Fruit fly (Drosophila melanogaster) whole organism, embryonic: ENCODE data around the gene CG5355.

Source experiments
- Ada2b ChIP-seq: fragments of 200-800 bp; sonication (Bioruptor generic); IDR thresholded peaks from 2 replicates; pipeline ENCODE4 v1.3.6; 2022; ENCODE audit warnings: missing biosample characterization, missing genetic modification characterization
- Asciz ChIP-seq: fragments of 200-800 bp; sonication (Bioruptor generic); optimal IDR thresholded peaks from 2 replicates; lab custom pipeline; 2017; ENCODE audit warnings: missing biosample characterization, mild to moderate bottlenecking, missing genetic modification characterization, missing genetic modification reagents
- B-H2 ChIP-seq: fragments of 200-800 bp; sonication (Bioruptor generic); optimal IDR thresholded peaks from 2 replicates; lab custom pipeline; 2018; ENCODE audit warnings: missing biosample characterization, mild to moderate bottlenecking, missing genetic modification characterization
- Bgb ChIP-seq: fragments of 200-800 bp; sonication (Bioruptor generic); IDR thresholded peaks from 2 replicates; pipeline ENCODE4 v1.3.6; 2022; ENCODE audit warnings: missing biosample characterization, missing genetic modification characterization; ENCODE audit not compliant: partially characterized antibody
- Bteb2 ChIP-seq: fragments of 200-800 bp; sonication (Bioruptor generic); optimal IDR thresholded peaks from 2 replicates; lab custom pipeline; 2016; ENCODE audit warnings: missing biosample characterization, missing genetic modification characterization
- C15 ChIP-seq: fragments of 200-800 bp; sonication (Bioruptor generic); IDR thresholded peaks from 3 replicates; pipeline ENCODE4 v1.3.6; 2022; ENCODE audit warnings: missing biosample characterization, missing genetic modification characterization
- CG11723 ChIP-seq: fragments of 200-800 bp; sonication (Bioruptor generic); optimal IDR thresholded peaks from 2 replicates; lab custom pipeline; 2017; ENCODE audit warnings: missing biosample characterization, mild to moderate bottlenecking, missing genetic modification characterization
- CG12942 ChIP-seq: fragments of 200-800 bp; sonication (Bioruptor generic); optimal IDR thresholded peaks from 3 replicates; lab custom pipeline; 2016; ENCODE audit warnings: missing biosample characterization, missing genetic modification characterization
- CG13424 ChIP-seq: fragments of 200-800 bp; sonication (Bioruptor generic); optimal IDR thresholded peaks from 2 replicates; lab custom pipeline; 2019; ENCODE audit warnings: missing biosample characterization, mild to moderate bottlenecking, missing genetic modification characterization, moderate library complexity
- CG14050 ChIP-seq: fragments of 200-800 bp; sonication (Bioruptor generic); IDR thresholded peaks from 3 replicates; pipeline ENCODE4 v1.3.6; 2022; ENCODE audit warnings: missing biosample characterization, missing genetic modification characterization
- CG14441 ChIP-seq: fragments of 200-800 bp; sonication (Bioruptor generic); IDR thresholded peaks from 2 replicates; pipeline ENCODE4 v1.3.6; 2022; ENCODE audit warnings: missing biosample characterization, missing genetic modification characterization
- CG15601 ChIP-seq: fragments of 200-800 bp; sonication (Bioruptor generic); optimal IDR thresholded peaks from 3 replicates; lab custom pipeline; 2019; ENCODE audit warnings: missing biosample characterization, mild to moderate bottlenecking, missing genetic modification characterization, moderate library complexity
- CG16813 ChIP-seq: fragments of 200-800 bp; sonication (Bioruptor generic); IDR thresholded peaks from 3 replicates; pipeline ENCODE4 v1.3.6; 2022; ENCODE audit warnings: missing biosample characterization, missing genetic modification characterization; ENCODE audit not compliant: partially characterized antibody
- CG17359 ChIP-seq: fragments of 200-800 bp; sonication (Bioruptor generic); optimal IDR thresholded peaks from 3 replicates; lab custom pipeline; 2018; ENCODE audit warnings: missing biosample characterization, mild to moderate bottlenecking, missing genetic modification characterization, moderate library complexity
- CG34224 ChIP-seq: fragments of 200-800 bp; sonication (Bioruptor generic); IDR thresholded peaks from 3 replicates; pipeline ENCODE4 v1.3.6; 2022; ENCODE audit warnings: missing biosample characterization, missing genetic modification characterization; ENCODE audit not compliant: partially characterized antibody
- CG4328 ChIP-seq: fragments of 200-800 bp; sonication (Bioruptor generic); optimal IDR thresholded peaks from 3 replicates; lab custom pipeline; 2017; ENCODE audit warnings: missing biosample characterization, missing genetic modification reagents, missing genetic modification characterization
- CG4617 ChIP-seq: fragments of 200-800 bp; sonication (Bioruptor generic); optimal IDR thresholded peaks from 3 replicates; lab custom pipeline; 2016; ENCODE audit warnings: missing biosample characterization, missing genetic modification characterization, borderline replicate concordance
- CG7556 ChIP-seq: fragments of 200-800 bp; sonication (Bioruptor generic); optimal IDR thresholded peaks from 2 replicates; lab custom pipeline; 2017; ENCODE audit warnings: missing biosample characterization, mild to moderate bottlenecking, missing genetic modification characterization
- CG7745 ChIP-seq: fragments of 200-800 bp; sonication (Bioruptor generic); optimal IDR thresholded peaks from 2 replicates; lab custom pipeline; 2018; ENCODE audit warnings: missing biosample characterization, mild to moderate bottlenecking, missing genetic modification characterization, moderate library complexity
- CG8388 ChIP-seq: fragments of 200-800 bp; sonication (Bioruptor generic); optimal IDR thresholded peaks from 2 replicates; lab custom pipeline; 2019; ENCODE audit warnings: missing biosample characterization, mild to moderate bottlenecking, missing genetic modification characterization, moderate library complexity
- CG8478 ChIP-seq: fragments of >200 bp; optimal IDR thresholded peaks from 2 replicates; lab custom pipeline; 2018
- CG9215 ChIP-seq: fragments of 200-800 bp; sonication (Bioruptor generic); IDR thresholded peaks from 2 replicates; pipeline ENCODE4 v1.3.6; 2022; ENCODE audit warnings: missing biosample characterization, missing genetic modification characterization
- Dp ChIP-seq: fragments of 200-800 bp; sonication (Bioruptor generic); optimal IDR thresholded peaks from 2 replicates; lab custom pipeline; 2018; ENCODE audit warnings: missing biosample characterization, mild to moderate bottlenecking, missing genetic modification characterization, moderate library complexity
- Fer1 ChIP-seq: fragments of 200-800 bp; sonication (Bioruptor generic); optimal IDR thresholded peaks from 2 replicates; lab custom pipeline; 2017; ENCODE audit warnings: missing biosample characterization, mild to moderate bottlenecking, missing genetic modification characterization
- HLH3B ChIP-seq: fragments of 200-800 bp; sonication (Bioruptor generic); IDR thresholded peaks from 2 replicates; pipeline ENCODE4 v1.3.6; 2022; ENCODE audit warnings: missing biosample characterization, missing genetic modification characterization
- Meics ChIP-seq: fragments of 200-800 bp; sonication (Bioruptor generic); optimal IDR thresholded peaks from 2 replicates; lab custom pipeline; 2017; ENCODE audit warnings: missing biosample characterization, mild to moderate bottlenecking, missing genetic modification characterization
- Myb ChIP-seq: fragments of 200-800 bp; sonication (Bioruptor generic); optimal IDR thresholded peaks from 2 replicates; lab custom pipeline; 2016; ENCODE audit warnings: missing biosample characterization, missing genetic modification characterization
- Nf-YA ChIP-seq: fragments of 200-800 bp; sonication (Bioruptor generic); IDR thresholded peaks from 2 replicates; pipeline ENCODE4 v1.3.6; 2022; ENCODE audit warnings: missing biosample characterization, missing genetic modification characterization
- Six4 ChIP-seq: fragments of 200-800 bp; sonication (Bioruptor generic); optimal IDR thresholded peaks from 2 replicates; lab custom pipeline; 2016; ENCODE audit warnings: missing biosample characterization, missing genetic modification characterization
- Xrp1 ChIP-seq: fragments of 200-800 bp; sonication (Bioruptor generic); IDR thresholded peaks from 2 replicates; pipeline ENCODE4 v1.3.6; 2022; ENCODE audit warnings: missing biosample characterization, missing genetic modification characterization
- ac ChIP-seq: fragments of 200-800 bp; sonication (Bioruptor generic); optimal IDR thresholded peaks from 3 replicates; lab custom pipeline; 2017; ENCODE audit warnings: missing biosample characterization, mild to moderate bottlenecking, missing genetic modification characterization
- dmrt99B ChIP-seq: fragments of 200-800 bp; sonication (Bioruptor generic); optimal IDR thresholded peaks from 2 replicates; lab custom pipeline; 2018; ENCODE audit warnings: missing biosample characterization, mild to moderate bottlenecking, missing genetic modification characterization, moderate library complexity
- dpn ChIP-seq, 2 experiments: fragments of 200-800 bp; sonication (Bioruptor generic); optimal IDR thresholded peaks; 3 replicates each; lab custom pipeline; 2016; ENCODE audit warnings: missing biosample characterization in 2 of 2, missing genetic modification characterization in 2 of 2
- ems ChIP-seq: fragments of 200-800 bp; sonication (Bioruptor generic); optimal IDR thresholded peaks from 3 replicates; lab custom pipeline; 2016; ENCODE audit warnings: missing biosample characterization, missing genetic modification characterization
- en ChIP-seq: fragments of 200-800 bp; sonication (Bioruptor generic); optimal IDR thresholded peaks from 2 replicates; lab custom pipeline; 2016; ENCODE audit warnings: missing biosample characterization, missing genetic modification characterization
- ftz-f1 ChIP-seq: fragments of 200-800 bp; sonication (Bioruptor generic); optimal IDR thresholded peaks from 2 replicates; lab custom pipeline; 2016; ENCODE audit warnings: missing biosample characterization, missing genetic modification characterization
- gem ChIP-seq: fragments of 200-800 bp; sonication (Bioruptor generic); optimal IDR thresholded peaks from 2 replicates; lab custom pipeline; 2019; ENCODE audit warnings: missing biosample characterization, mild to moderate bottlenecking, missing genetic modification characterization, moderate library complexity
- gro ChIP-seq: fragments of 200-800 bp; sonication (Bioruptor generic); optimal IDR thresholded peaks from 2 replicates; lab custom pipeline; 2016; ENCODE audit warnings: missing biosample characterization, missing genetic modification characterization
- lbe ChIP-seq: fragments of 200-800 bp; sonication (Bioruptor generic); optimal IDR thresholded peaks from 2 replicates; lab custom pipeline; 2016; ENCODE audit warnings: missing biosample characterization, mild to moderate bottlenecking, missing genetic modification characterization
- lola ChIP-seq, 3 experiments: fragments of >200 bp in 2 of 3; fragments of 200-800 bp in 1 of 3; sonication (Bioruptor generic) in 1 of 3; optimal IDR thresholded peaks; 2 replicates each; lab custom pipeline; 2017 to 2019; ENCODE audit warnings: missing biosample characterization in 3 of 3, missing genetic modification characterization in 3 of 3, mild to moderate bottlenecking in 1 of 3, moderate library complexity in 1 of 3
- pzg ChIP-seq: fragments of 200-800 bp; sonication (Bioruptor generic); optimal IDR thresholded peaks from 3 replicates; lab custom pipeline; 2018; ENCODE audit warnings: missing biosample characterization, mild to moderate bottlenecking, missing genetic modification characterization, moderate library complexity
- repo ChIP-seq: fragments of 200-800 bp; sonication (Bioruptor generic); optimal IDR thresholded peaks from 2 replicates; lab custom pipeline; 2016; ENCODE audit warnings: missing biosample characterization, missing genetic modification characterization
- ro ChIP-seq: fragments of 200-800 bp; sonication (Bioruptor generic); IDR thresholded peaks from 2 replicates; pipeline ENCODE4 v1.3.6; 2022; ENCODE audit warnings: missing biosample characterization, missing genetic modification characterization
- row ChIP-seq: fragments of 200-800 bp; sonication (Bioruptor generic); IDR thresholded peaks from 3 replicates; pipeline ENCODE4 v1.3.6; 2022; ENCODE audit warnings: missing biosample characterization, missing genetic modification characterization
- slou ChIP-seq: fragments of 200-800 bp; sonication (Bioruptor generic); optimal IDR thresholded peaks from 3 replicates; lab custom pipeline; 2016; ENCODE audit warnings: missing biosample characterization, missing genetic modification characterization
- sqz ChIP-seq: fragments of 200-800 bp; sonication (Bioruptor generic); optimal IDR thresholded peaks from 3 replicates; lab custom pipeline; 2018; ENCODE audit warnings: missing biosample characterization, mild to moderate bottlenecking, missing genetic modification characterization
- ssp ChIP-seq: fragments of 200-800 bp; sonication (Bioruptor generic); IDR thresholded peaks from 2 replicates; pipeline ENCODE4 v1.3.6; 2022; ENCODE audit warnings: missing biosample characterization, missing genetic modification characterization
- vnd ChIP-seq: fragments of 200-800 bp; sonication (Bioruptor generic); IDR thresholded peaks from 3 replicates; pipeline ENCODE4 v1.3.6; 2022; ENCODE audit warnings: missing biosample characterization, missing genetic modification characterization; ENCODE audit not compliant: partially characterized antibody
- vvl ChIP-seq: fragments of 200-800 bp; sonication (Bioruptor generic); IDR thresholded peaks from 2 replicates; pipeline ENCODE4 v1.3.6; 2022; ENCODE audit warnings: missing biosample characterization, missing genetic modification characterization

The CG5355 gene

DNA sequence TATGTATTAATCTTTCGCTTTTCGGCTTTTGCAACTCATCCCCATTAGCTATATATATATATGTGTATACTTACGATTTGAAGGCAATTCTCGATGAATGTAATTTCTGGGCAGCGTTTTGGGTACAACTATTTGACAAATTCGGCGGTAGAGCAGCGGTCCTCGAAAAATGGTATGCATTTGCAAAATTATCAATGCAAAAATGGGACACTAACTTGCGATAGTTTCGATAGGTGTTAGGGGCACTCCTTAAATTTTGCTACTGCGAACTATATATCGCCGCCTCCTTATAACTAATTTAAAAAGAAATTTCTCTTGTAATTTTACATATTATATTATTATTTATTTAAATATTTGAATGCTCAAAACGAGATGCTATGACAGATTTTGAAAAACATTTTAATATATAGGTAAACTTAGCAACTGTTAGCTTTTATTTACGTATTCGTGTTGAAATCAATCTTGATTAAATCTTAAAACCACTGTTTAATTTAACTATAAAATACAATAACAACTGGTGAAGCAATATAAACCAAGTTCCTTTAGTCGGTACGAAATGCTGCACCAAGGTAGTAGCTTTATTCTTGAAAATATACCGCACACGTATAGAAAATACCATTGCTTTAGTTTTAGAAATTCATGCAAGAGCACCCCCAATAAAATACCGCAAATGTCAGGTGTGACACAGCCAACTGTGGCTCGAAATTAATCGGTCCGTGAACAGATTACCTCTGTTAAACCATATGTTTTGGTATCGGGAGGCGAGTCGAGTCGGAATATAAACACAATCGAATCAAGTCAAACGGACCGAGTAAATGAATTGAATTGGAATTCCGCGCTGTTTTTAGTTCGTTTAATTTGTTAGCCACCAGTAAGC, at the start of gene CG5355, which contains the start of gene Klp31E (continued):
- TF ChIP-seq Ada2b (GFP tag; lab: Robert Waterston, UW) (0 out of 2 replicates have a peak, but pooled peaks have one; percentile 7), ssp (GFP tag; lab: Robert Waterston, UW) (peak; percentile 74), B-H2 (GFP tag; lab: Kevin White, UChicago) (no peak), CG4328 (GFP tag; lab: Kevin White, UChicago) (peak; percentile 69), HLH3B (GFP tag; lab: Robert Waterston, UW) (no peak), row (GFP tag; lab: Robert Waterston, UW) (peak; percentile 88), CG16813 (GFP tag; lab: Robert Waterston, UW) (peak; percentile 68), CG8478 (lab: Kevin White, UChicago) (no peak), Fer1 (GFP tag; lab: Kevin White, UChicago) (peak; percentile 34), Xrp1 (GFP tag; lab: Robert Waterston, UW) (peak; percentile 56; the same call in 1 of the 2 replicates), Dp (GFP tag; lab: Kevin White, UChicago) (no peak), gro (GFP tag; lab: Kevin White, UChicago) (no peak), slou (GFP tag; lab: Kevin White, UChicago) (peak; percentile 12), Bteb2 (GFP tag; lab: Kevin White, UChicago) (peak; percentile 6), en (GFP tag; lab: Kevin White, UChicago) (peak; percentile 32), vnd (GFP tag; lab: Robert Waterston, UW) (peak; percentile 65), CG14050 (no peak), lola (GFP tag; optimal IDR thresholded peaks at IDR 0.05; lab: Kevin White, UChicago) (peak in 1 of 3 experiments; percentile 82), Asciz (GFP tag; lab: Kevin White, UChicago) (peak; percentile 64), CG4617 (GFP tag; lab: Kevin White, UChicago) (peak; percentile 6), dmrt99B (tag; lab: Kevin White, UChicago) (no peak), Nf-YA (GFP tag; lab: Robert Waterston, UW) (no peak), ftz-f1 (GFP tag; lab: Kevin White, UChicago) (no peak), CG17359 (tag; lab: Kevin White, UChicago) (peak; percentile 56), ac (GFP tag; lab: Kevin White, UChicago) (peak; percentile 15), Bgb (peak; percentile 63), Myb (GFP tag; lab: Kevin White, UChicago) (peak; percentile 11), Meics (GFP tag; lab: Kevin White, UChicago) (peak; percentile 80), C15 (GFP tag; lab: Robert Waterston, UW) (no peak), Six4 (GFP tag; lab: Kevin White, UChicago) (peak; percentile 61), CG9215 (no peak), repo (GFP tag; lab: Kevin White, UChicago) (no peak), CG14441 (GFP tag; lab: Robert Waterston, UW) (no peak), sqz (GFP tag; lab: Kevin White, UChicago) (no peak), vvl (GFP tag; lab: Robert Waterston, UW) (peak; percentile 62), ro (no peak), ems (GFP tag; lab: Kevin White, UChicago) (peak; percentile 46), CG7556 (peak; percentile 84), dpn (GFP tag; optimal IDR thresholded peaks at IDR 0.05; lab: Kevin White, UChicago) (peak; percentile 37 to 41), CG15601 (tag; lab: Kevin White, UChicago) (peak; percentile 73), CG7745 (tag; lab: Kevin White, UChicago) (no peak), gem (peak; percentile 86), CG8388 (GFP tag; lab: Kevin White, UChicago) (peak; percentile 64), CG34224 (GFP tag; lab: Robert Waterston, UW) (peak; percentile 71), lbe (GFP tag; lab: Kevin White, UChicago) (no peak), pzg (GFP tag; lab: Kevin White, UChicago) (peak; percentile 61), CG12942 (GFP tag; lab: Kevin White, UChicago) (peak; percentile 42), CG13424 (tag; lab: Kevin White, UChicago) (peak; percentile 81), CG11723 (GFP tag; lab: Kevin White, UChicago) (peak; percentile 49)
